Fruit fly (Drosophila melanogaster) whole organism, embryonic: ENCODE data around the gene pit.

ENCODE experiments used
- ATbp ChIP-seq: fragments of 200-800 bp; sonication (Bioruptor generic); optimal IDR thresholded peaks from 2 replicates; lab custom pipeline; 2017; ENCODE audit warnings: missing biosample characterization, mild to moderate bottlenecking, missing genetic modification characterization, missing genetic modification reagents
- BEAF-32 ChIP-seq: fragments of 200-800 bp; sonication (Bioruptor generic); optimal IDR thresholded peaks from 3 replicates; lab custom pipeline; 2017; ENCODE audit warnings: missing biosample characterization, missing genetic modification characterization, mild to moderate bottlenecking, moderate library complexity, missing genetic modification reagents
- Blimp-1 ChIP-seq: fragments of 200-800 bp; sonication (Bioruptor generic); optimal IDR thresholded peaks from 3 replicates; lab custom pipeline; 2018; ENCODE audit warnings: missing biosample characterization, missing genetic modification characterization, mild to moderate bottlenecking, moderate library complexity, missing genetic modification reagents
- BtbVII ChIP-seq: fragments of 200-800 bp; sonication (Bioruptor generic); optimal IDR thresholded peaks from 3 replicates; lab custom pipeline; 2017; ENCODE audit warnings: missing biosample characterization, mild to moderate bottlenecking, missing genetic modification characterization
- CG10654 ChIP-seq: fragments of 200-800 bp; sonication (Bioruptor generic); optimal IDR thresholded peaks from 2 replicates; lab custom pipeline; 2016; ENCODE audit warnings: missing biosample characterization, missing genetic modification characterization
- CG11560 ChIP-seq: fragments of 200-800 bp; sonication (Bioruptor generic); IDR thresholded peaks from 3 replicates; pipeline ENCODE4 v1.3.6; 2022; ENCODE audit warnings: missing biosample characterization, missing genetic modification characterization
- CG13424 ChIP-seq: fragments of 200-800 bp; sonication (Bioruptor generic); optimal IDR thresholded peaks from 2 replicates; lab custom pipeline; 2019; ENCODE audit warnings: missing biosample characterization, mild to moderate bottlenecking, missing genetic modification characterization, moderate library complexity
- CG14014 ChIP-seq: fragments of 200-800 bp; sonication (Bioruptor generic); IDR thresholded peaks from 2 replicates; pipeline ENCODE4 v1.3.6; 2022; ENCODE audit warnings: missing biosample characterization, missing genetic modification characterization
- CG1603 ChIP-seq: fragments of 200-800 bp; sonication (Bioruptor generic); optimal IDR thresholded peaks from 2 replicates; lab custom pipeline; 2019; ENCODE audit warnings: missing biosample characterization, mild to moderate bottlenecking, missing genetic modification characterization, moderate library complexity
- CG18476 ChIP-seq: fragments of 200-800 bp; sonication (Bioruptor generic); optimal IDR thresholded peaks from 2 replicates; lab custom pipeline; 2016; ENCODE audit warnings: missing biosample characterization, mild to moderate bottlenecking, missing genetic modification characterization
- CG2116 ChIP-seq: fragments of 200-800 bp; sonication (Bioruptor generic); optimal IDR thresholded peaks from 3 replicates; lab custom pipeline; 2018; ENCODE audit warnings: missing biosample characterization, mild to moderate bottlenecking, missing genetic modification characterization
- CG2120 ChIP-seq: fragments of 200-800 bp; sonication (Bioruptor generic); optimal IDR thresholded peaks from 3 replicates; lab custom pipeline; 2016; ENCODE audit warnings: missing biosample characterization, missing genetic modification characterization
- CG3065 ChIP-seq: fragments of 200-800 bp; sonication (Bioruptor generic); optimal IDR thresholded peaks from 2 replicates; lab custom pipeline; 2016; ENCODE audit warnings: missing biosample characterization, missing genetic modification characterization
- CG3847 ChIP-seq: fragments of 200-800 bp; sonication (Bioruptor generic); IDR thresholded peaks from 2 replicates; pipeline ENCODE4 v1.3.6; 2022; ENCODE audit warnings: missing biosample characterization, missing genetic modification characterization
- CG42726 ChIP-seq: fragments of 200-800 bp; sonication (Bioruptor generic); IDR thresholded peaks from 2 replicates; pipeline ENCODE4 v1.3.6; 2022; ENCODE audit warnings: missing biosample characterization, missing genetic modification characterization; ENCODE audit not compliant: partially characterized antibody
- CG4282 ChIP-seq: fragments of 200-800 bp; sonication (Bioruptor generic); optimal IDR thresholded peaks from 2 replicates; lab custom pipeline; 2016; ENCODE audit warnings: missing biosample characterization, missing genetic modification characterization
- CG4360 ChIP-seq: fragments of 200-800 bp; sonication (Bioruptor generic); IDR thresholded peaks from 2 replicates; pipeline ENCODE4 v1.3.6; 2022; ENCODE audit warnings: missing biosample characterization, missing genetic modification characterization
- CG5953 ChIP-seq: fragments of 200-800 bp; sonication (Bioruptor generic); IDR thresholded peaks from 2 replicates; pipeline ENCODE4 v1.3.6; 2022; ENCODE audit warnings: missing biosample characterization, missing genetic modification characterization
- CG7357 ChIP-seq: fragments of 200-800 bp; sonication (Bioruptor generic); IDR thresholded peaks from 3 replicates; pipeline ENCODE4 v1.3.6; 2022; ENCODE audit warnings: missing biosample characterization, missing genetic modification characterization
- CG7372 ChIP-seq: fragments of 200-800 bp; sonication (Bioruptor generic); IDR thresholded peaks from 2 replicates; pipeline ENCODE4 v1.3.6; 2022; ENCODE audit warnings: missing biosample characterization, missing genetic modification characterization
- CG8089 ChIP-seq: fragments of 200-800 bp; sonication (Bioruptor generic); optimal IDR thresholded peaks from 3 replicates; lab custom pipeline; 2016; ENCODE audit warnings: missing biosample characterization, missing genetic modification characterization
- CG8765 ChIP-seq: fragments of 200-800 bp; sonication (Bioruptor generic); IDR thresholded peaks from 2 replicates; pipeline ENCODE4 v1.3.6; 2022; ENCODE audit warnings: missing biosample characterization, missing genetic modification characterization
- CG9932 ChIP-seq: fragments of 200-800 bp; sonication (Bioruptor generic); IDR thresholded peaks from 2 replicates; pipeline ENCODE4 v1.3.6; 2022; ENCODE audit warnings: missing biosample characterization, missing genetic modification characterization
- Doc2 ChIP-seq: fragments of 200-800 bp; sonication (Bioruptor generic); IDR thresholded peaks from 2 replicates; pipeline ENCODE4 v1.3.6; 2022; ENCODE audit warnings: missing biosample characterization, missing genetic modification characterization
- Doc3 ChIP-seq: fragments of 200-800 bp; sonication (Bioruptor generic); IDR thresholded peaks from 3 replicates; pipeline ENCODE4 v1.3.6; 2022; ENCODE audit warnings: missing biosample characterization, missing genetic modification characterization; ENCODE audit not compliant: partially characterized antibody
- Dp ChIP-seq: fragments of 200-800 bp; sonication (Bioruptor generic); optimal IDR thresholded peaks from 2 replicates; lab custom pipeline; 2018; ENCODE audit warnings: missing biosample characterization, mild to moderate bottlenecking, missing genetic modification characterization, moderate library complexity
- Lhr ChIP-seq: fragments of 200-800 bp; sonication (Bioruptor generic); optimal IDR thresholded peaks from 3 replicates; lab custom pipeline; 2017; ENCODE audit warnings: mild to moderate bottlenecking, missing biosample characterization, missing genetic modification reagents, missing genetic modification characterization
- Oli ChIP-seq: fragments of 200-800 bp; sonication (Bioruptor generic); optimal IDR thresholded peaks from 2 replicates; lab custom pipeline; 2018; ENCODE audit warnings: missing biosample characterization, mild to moderate bottlenecking, missing genetic modification characterization, moderate library complexity
- Sin3A ChIP-seq: fragments of >200 bp; optimal IDR thresholded peaks from 2 replicates; lab custom pipeline; 2018
- TFAM ChIP-seq: fragments of 200-800 bp; sonication (Bioruptor generic); optimal IDR thresholded peaks from 2 replicates; lab custom pipeline; 2017; ENCODE audit warnings: missing biosample characterization, missing genetic modification characterization, inconsistent platforms
- ac ChIP-seq: fragments of 200-800 bp; sonication (Bioruptor generic); optimal IDR thresholded peaks from 3 replicates; lab custom pipeline; 2017; ENCODE audit warnings: missing biosample characterization, mild to moderate bottlenecking, missing genetic modification characterization
- ara ChIP-seq: fragments of 200-800 bp; sonication (Bioruptor generic); IDR thresholded peaks from 2 replicates; pipeline ENCODE4 v1.3.6; 2022; ENCODE audit warnings: missing biosample characterization, missing genetic modification characterization
- ash1 ChIP-seq: fragments of 200-800 bp; sonication (Bioruptor generic); optimal IDR thresholded peaks from 2 replicates; lab custom pipeline; 2018; ENCODE audit warnings: missing biosample characterization, mild to moderate bottlenecking, missing genetic modification characterization
- dimm ChIP-seq: fragments of 200-800 bp; sonication (Bioruptor generic); IDR thresholded peaks from 2 replicates; pipeline ENCODE4 v1.3.6; 2022; ENCODE audit warnings: missing biosample characterization, missing genetic modification characterization
- emc ChIP-seq: fragments of 200-800 bp; sonication (Bioruptor generic); optimal IDR thresholded peaks from 2 replicates; lab custom pipeline; 2016; ENCODE audit warnings: missing biosample characterization, missing genetic modification characterization
- eyg ChIP-seq: fragments of 200-800 bp; sonication (Bioruptor generic); optimal IDR thresholded peaks from 3 replicates; lab custom pipeline; 2016; ENCODE audit warnings: missing biosample characterization, missing genetic modification characterization
- fd64A ChIP-seq: fragments of 200-800 bp; sonication (Bioruptor generic); optimal IDR thresholded peaks from 3 replicates; lab custom pipeline; 2018; ENCODE audit warnings: missing biosample characterization, mild to moderate bottlenecking, missing genetic modification characterization
- fd96Cb ChIP-seq: fragments of 200-800 bp; sonication (Bioruptor generic); optimal IDR thresholded peaks from 2 replicates; lab custom pipeline; 2018; ENCODE audit warnings: missing biosample characterization, mild to moderate bottlenecking, missing genetic modification characterization, moderate library complexity
- gfzf ChIP-seq: fragments of 200-800 bp; sonication (Bioruptor generic); optimal IDR thresholded peaks from 2 replicates; lab custom pipeline; 2016; ENCODE audit warnings: missing biosample characterization, mild to moderate bottlenecking, missing genetic modification characterization, moderate library complexity
- inv ChIP-seq: fragments of 200-800 bp; sonication (Bioruptor generic); IDR thresholded peaks from 2 replicates; pipeline ENCODE4 v1.3.6; 2022; ENCODE audit warnings: missing biosample characterization, missing genetic modification characterization; ENCODE audit not compliant: partially characterized antibody
- jigr1 ChIP-seq: fragments of 200-800 bp; sonication (Bioruptor generic); IDR thresholded peaks from 3 replicates; pipeline ENCODE4 v1.3.6; 2022; ENCODE audit warnings: missing biosample characterization, missing genetic modification characterization
- jumu ChIP-seq: fragments of 200-800 bp; sonication (Bioruptor generic); optimal IDR thresholded peaks from 3 replicates; lab custom pipeline; 2016; ENCODE audit warnings: missing biosample characterization, missing genetic modification characterization
- kah ChIP-seq: fragments of 200-800 bp; sonication (Bioruptor generic); optimal IDR thresholded peaks from 2 replicates; lab custom pipeline; 2018; ENCODE audit warnings: missing biosample characterization, mild to moderate bottlenecking, missing genetic modification characterization
- pnt ChIP-seq: fragments of 200-800 bp; sonication (Bioruptor generic); optimal IDR thresholded peaks from 3 replicates; lab custom pipeline; 2016; ENCODE audit warnings: missing biosample characterization, missing genetic modification characterization
- row ChIP-seq: fragments of 200-800 bp; sonication (Bioruptor generic); IDR thresholded peaks from 3 replicates; pipeline ENCODE4 v1.3.6; 2022; ENCODE audit warnings: missing biosample characterization, missing genetic modification characterization
- sens-2 ChIP-seq: fragments of 200-800 bp; sonication (Bioruptor generic); IDR thresholded peaks from 2 replicates; pipeline ENCODE4 v1.3.6; 2022; ENCODE audit warnings: missing biosample characterization, missing genetic modification characterization
- sob ChIP-seq: fragments of 200-800 bp; sonication (Bioruptor generic); IDR thresholded peaks from 2 replicates; pipeline ENCODE4 v1.3.6; 2022; ENCODE audit warnings: missing biosample characterization, missing genetic modification characterization
- tll ChIP-seq, 2 experiments: fragments of 200-800 bp in 1 of 2; fragments of >200 bp in 1 of 2; sonication (Bioruptor generic) in 1 of 2; optimal IDR thresholded peaks; 2 replicates each; lab custom pipeline; 2017 to 2019; ENCODE audit warnings: missing biosample characterization in 2 of 2, missing genetic modification characterization in 2 of 2, mild to moderate bottlenecking in 1 of 2, moderate library complexity in 1 of 2
- twi ChIP-seq: fragments of 200-800 bp; optimal IDR thresholded peaks from 2 replicates; lab custom pipeline; 2019; ENCODE audit warnings: missing biosample characterization, mild to moderate bottlenecking, missing genetic modification characterization, moderate library complexity
- vvl ChIP-seq: fragments of 200-800 bp; sonication (Bioruptor generic); IDR thresholded peaks from 2 replicates; pipeline ENCODE4 v1.3.6; 2022; ENCODE audit warnings: missing biosample characterization, missing genetic modification characterization
- zen2 ChIP-seq: fragments of 200-800 bp; sonication (Bioruptor generic); IDR thresholded peaks from 3 replicates; pipeline ENCODE4 v1.3.6; 2022; ENCODE audit warnings: missing biosample characterization, missing genetic modification characterization; ENCODE audit not compliant: partially characterized antibody

The pit gene

DNA sequence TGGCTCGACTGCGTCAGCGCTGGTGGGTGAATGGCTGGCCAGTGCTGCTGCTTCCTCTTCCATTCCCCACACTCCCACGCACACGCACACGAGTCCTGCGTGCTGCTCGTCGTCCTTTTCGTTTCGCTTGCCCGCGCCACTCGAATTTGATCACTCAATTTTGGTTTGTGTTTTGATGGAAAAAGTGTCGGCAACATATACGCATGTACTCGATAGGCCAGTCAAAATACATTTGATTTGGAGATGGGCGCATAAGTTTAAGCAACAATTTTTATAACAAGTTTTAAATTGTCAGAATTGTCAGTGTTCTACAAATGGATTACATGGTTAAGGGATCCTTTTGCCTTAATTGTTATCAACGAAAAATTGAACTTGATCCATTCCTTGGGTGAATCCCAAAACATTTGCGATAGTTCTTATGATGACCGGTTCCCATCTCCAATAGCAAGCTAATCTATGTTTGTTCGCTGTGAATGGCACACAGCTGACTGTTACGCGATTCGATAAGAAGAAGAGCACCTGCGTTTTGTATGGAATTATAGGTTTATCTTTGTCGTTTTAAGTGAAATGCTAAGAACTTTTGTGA is 11.0 kb upstream of the pit start, which contains the start of the genes Mitofilin and mRpL35 (continued):
- no peak for TF ChIP-seq BtbVII (GFP tag; lab: Kevin White, UChicago)
- no peak for TF ChIP-seq fd64A (GFP tag; lab: Kevin White, UChicago)
- no peak for TF ChIP-seq CG3847 (GFP tag; lab: Robert Waterston, UW)
- no peak for TF ChIP-seq CG5953
- TF ChIP-seq dimm, result no peak
- TF ChIP-seq CG2120, result peak; percentile 69
- no peak for TF ChIP-seq CG7372 (GFP tag; lab: Robert Waterston, UW)
- no peak for TF ChIP-seq CG3065
- TF ChIP-seq gfzf (GFP tag; lab: Kevin White, UChicago), result peak; percentile 7
- TF ChIP-seq Doc3 (GFP tag; lab: Robert Waterston, UW), result 0 out of 3 replicates have a peak, but pooled peaks have one; percentile 37
- peak; percentile 83 for TF ChIP-seq row
- TF ChIP-seq CG11560 (tag; lab: Robert Waterston, UW), result no peak
- TF ChIP-seq ac (GFP tag; lab: Kevin White, UChicago), result no peak
- no peak for TF ChIP-seq CG4360 (GFP tag; lab: Robert Waterston, UW)
- no peak for TF ChIP-seq ara (GFP tag; lab: Robert Waterston, UW)
- no peak for TF ChIP-seq Blimp-1 (GFP tag; lab: Kevin White, UChicago)
- TF ChIP-seq Sin3A, result peak; percentile 97
- TF ChIP-seq Lhr (GFP tag; lab: Kevin White, UChicago), result peak; percentile 30
- peak; percentile 7 for TF ChIP-seq CG8089 (GFP tag; lab: Kevin White, UChicago)
- no peak for TF ChIP-seq jigr1 (GFP tag; lab: Robert Waterston, UW)
- peak; percentile 89 for TF ChIP-seq BEAF-32 (GFP tag; lab: Kevin White, UChicago)
- TF ChIP-seq CG7357 (GFP tag; lab: Robert Waterston, UW), result no peak
- TF ChIP-seq tll (GFP tag; optimal IDR thresholded peaks at IDR 0.05; lab: Kevin White, UChicago), result peak in 1 of 2 experiments; percentile 59
- TF ChIP-seq inv, result peak; percentile 46
- peak; percentile 12 for TF ChIP-seq CG10654 (GFP tag; lab: Kevin White, UChicago)
- no peak for TF ChIP-seq eyg (GFP tag; lab: Kevin White, UChicago)
- TF ChIP-seq CG2116 (GFP tag; lab: Kevin White, UChicago), result peak; percentile 43
- no peak for TF ChIP-seq CG18476 (GFP tag; lab: Kevin White, UChicago)
- no peak for TF ChIP-seq emc (GFP tag; lab: Kevin White, UChicago)
- no peak for TF ChIP-seq CG14014 (GFP tag; lab: Robert Waterston, UW)
- TF ChIP-seq jumu (GFP tag; lab: Kevin White, UChicago), result peak; percentile 60
- peak; percentile 47; the same call in 1 of the 2 replicates for TF ChIP-seq vvl (GFP tag; lab: Robert Waterston, UW)
- TF ChIP-seq ash1, result no peak
- no peak for TF ChIP-seq Doc2 (GFP tag; lab: Robert Waterston, UW)
- TF ChIP-seq CG13424 (tag; lab: Kevin White, UChicago), result peak; percentile 37
- TF ChIP-seq zen2 (GFP tag; lab: Robert Waterston, UW), result peak; percentile 44; the same call in 1 of the 3 replicates
- no peak for TF ChIP-seq sob (GFP tag; lab: Robert Waterston, UW)
- TF ChIP-seq fd96Cb (tag; lab: Kevin White, UChicago), result no peak
- no peak for TF ChIP-seq ATbp (GFP tag; lab: Kevin White, UChicago)
- TF ChIP-seq CG8765, result peak; percentile 19; the same call in 1 of the 2 replicates
- peak; percentile 61 for TF ChIP-seq CG9932
- TF ChIP-seq CG4282 (GFP tag; lab: Kevin White, UChicago), result no peak
- TF ChIP-seq CG1603 (tag; lab: Kevin White, UChicago), result peak; percentile 38
- no peak for TF ChIP-seq sens-2 (GFP tag; lab: Robert Waterston, UW)
- TF ChIP-seq pnt (GFP tag; lab: Kevin White, UChicago), result no peak
- TF ChIP-seq kah, result no peak
- TF ChIP-seq Dp (GFP tag; lab: Kevin White, UChicago), result no peak
- no peak for TF ChIP-seq TFAM
- no peak for TF ChIP-seq twi (tag; lab: Kevin White, UChicago)
- no peak for TF ChIP-seq CG42726 (GFP tag; lab: Robert Waterston, UW)
- peak; percentile 10 for TF ChIP-seq Oli (tag; lab: Kevin White, UChicago)
